Fruit fly (Drosophila melanogaster) whole organism, embryonic: ENCODE results near the gene CG17819.

Experiments used
- Abd-B ChIP-seq: fragments of 200-800 bp; sonication (Bioruptor generic); optimal IDR thresholded peaks from 2 replicates; lab custom pipeline; 2018; ENCODE audit warnings: missing biosample characterization, mild to moderate bottlenecking, missing genetic modification characterization, moderate library complexity
- Bdp1 ChIP-seq: fragments of 200-800 bp; sonication (Bioruptor generic); optimal IDR thresholded peaks from 3 replicates; lab custom pipeline; 2016; ENCODE audit warnings: missing biosample characterization, missing genetic modification characterization
- Blimp-1 ChIP-seq: fragments of 200-800 bp; sonication (Bioruptor generic); optimal IDR thresholded peaks from 3 replicates; lab custom pipeline; 2018; ENCODE audit warnings: missing biosample characterization, missing genetic modification characterization, mild to moderate bottlenecking, moderate library complexity, missing genetic modification reagents
- CG10462 ChIP-seq: fragments of 200-800 bp; sonication (Bioruptor generic); optimal IDR thresholded peaks from 2 replicates; lab custom pipeline; 2016; ENCODE audit warnings: missing biosample characterization, missing genetic modification characterization
- CG11456 ChIP-seq: fragments of 200-800 bp; sonication (Bioruptor generic); IDR thresholded peaks from 3 replicates; pipeline ENCODE4 v1.3.6; 2022; ENCODE audit warnings: missing biosample characterization, missing genetic modification characterization
- CG11560 ChIP-seq: fragments of 200-800 bp; sonication (Bioruptor generic); IDR thresholded peaks from 3 replicates; pipeline ENCODE4 v1.3.6; 2022; ENCODE audit warnings: missing biosample characterization, missing genetic modification characterization
- CG12104 ChIP-seq: fragments of 200-800 bp; sonication (Bioruptor generic); optimal IDR thresholded peaks from 3 replicates; lab custom pipeline; 2016; ENCODE audit warnings: missing biosample characterization, missing genetic modification characterization
- CG12659 ChIP-seq: fragments of 200-800 bp; sonication (Bioruptor generic); optimal IDR thresholded peaks from 3 replicates; lab custom pipeline; 2017; ENCODE audit warnings: mild to moderate bottlenecking, missing biosample characterization, missing genetic modification reagents, missing genetic modification characterization
- CG12769 ChIP-seq: fragments of 200-800 bp; sonication (Bioruptor generic); optimal IDR thresholded peaks from 2 replicates; lab custom pipeline; 2019; ENCODE audit warnings: missing biosample characterization, mild to moderate bottlenecking, missing genetic modification characterization, moderate library complexity
- CG13296 ChIP-seq: fragments of 200-800 bp; sonication (Bioruptor generic); optimal IDR thresholded peaks from 3 replicates; lab custom pipeline; 2018; ENCODE audit warnings: missing biosample characterization, mild to moderate bottlenecking, missing genetic modification characterization
- CG13424 ChIP-seq: fragments of 200-800 bp; sonication (Bioruptor generic); optimal IDR thresholded peaks from 2 replicates; lab custom pipeline; 2019; ENCODE audit warnings: missing biosample characterization, mild to moderate bottlenecking, missing genetic modification characterization, moderate library complexity
- CG15011 ChIP-seq: fragments of 200-800 bp; sonication (Bioruptor generic); optimal IDR thresholded peaks from 3 replicates; lab custom pipeline; 2018; ENCODE audit warnings: missing biosample characterization, mild to moderate bottlenecking, missing genetic modification characterization
- CG17912 ChIP-seq: fragments of 200-800 bp; sonication (Bioruptor generic); optimal IDR thresholded peaks from 2 replicates; lab custom pipeline; 2018; ENCODE audit warnings: missing biosample characterization, mild to moderate bottlenecking, missing genetic modification characterization
- CG4404 ChIP-seq: fragments of 200-800 bp; sonication (Bioruptor generic); IDR thresholded peaks from 2 replicates; pipeline ENCODE4 v1.3.6; 2022; ENCODE audit warnings: missing biosample characterization, missing genetic modification characterization
- CG6654 ChIP-seq: fragments of 200-800 bp; sonication (Bioruptor generic); optimal IDR thresholded peaks from 2 replicates; lab custom pipeline; 2017; ENCODE audit warnings: missing biosample characterization, mild to moderate bottlenecking, missing genetic modification characterization
- CG7372 ChIP-seq: fragments of 200-800 bp; sonication (Bioruptor generic); IDR thresholded peaks from 2 replicates; pipeline ENCODE4 v1.3.6; 2022; ENCODE audit warnings: missing biosample characterization, missing genetic modification characterization
- CG7928 ChIP-seq: fragments of 200-800 bp; sonication (Bioruptor generic); optimal IDR thresholded peaks from 2 replicates; lab custom pipeline; 2017; ENCODE audit warnings: missing biosample characterization, mild to moderate bottlenecking, missing genetic modification characterization
- CG7987 ChIP-seq: fragments of 200-800 bp; sonication (Bioruptor generic); optimal IDR thresholded peaks from 2 replicates; lab custom pipeline; 2018; ENCODE audit warnings: missing biosample characterization, mild to moderate bottlenecking, missing genetic modification characterization, moderate library complexity
- CG8765 ChIP-seq: fragments of 200-800 bp; sonication (Bioruptor generic); IDR thresholded peaks from 2 replicates; pipeline ENCODE4 v1.3.6; 2022; ENCODE audit warnings: missing biosample characterization, missing genetic modification characterization
- CG9727 ChIP-seq: fragments of 200-800 bp; sonication (Bioruptor generic); optimal IDR thresholded peaks from 3 replicates; lab custom pipeline; 2017; ENCODE audit warnings: missing biosample characterization, mild to moderate bottlenecking, missing genetic modification characterization
- CG9817 ChIP-seq: fragments of 200-800 bp; sonication (Bioruptor generic); optimal IDR thresholded peaks from 2 replicates; lab custom pipeline; 2018; ENCODE audit warnings: missing biosample characterization, mild to moderate bottlenecking, missing genetic modification characterization, moderate library complexity
- CTCF ChIP-seq: fragments of 200-800 bp; sonication (Bioruptor generic); optimal IDR thresholded peaks from 2 replicates; lab custom pipeline; 2017; ENCODE audit warnings: missing biosample characterization, mild to moderate bottlenecking, missing genetic modification characterization, moderate library complexity
- Chrac-16 ChIP-seq: fragments of 200-800 bp; sonication (Bioruptor generic); optimal IDR thresholded peaks from 3 replicates; lab custom pipeline; 2016; ENCODE audit warnings: missing biosample characterization, missing genetic modification characterization
- CoRest ChIP-seq: fragments of 200-800 bp; sonication (Bioruptor generic); optimal IDR thresholded peaks from 3 replicates; lab custom pipeline; 2018; ENCODE audit warnings: missing biosample characterization, mild to moderate bottlenecking, missing genetic modification characterization, moderate library complexity
- Deaf1 ChIP-seq: fragments of 200-800 bp; optimal IDR thresholded peaks from 3 replicates; lab custom pipeline; 2019; ENCODE audit warnings: missing biosample characterization, mild to moderate bottlenecking, missing genetic modification characterization, moderate library complexity
- Drgx ChIP-seq: fragments of 200-800 bp; sonication (Bioruptor generic); IDR thresholded peaks from 2 replicates; pipeline ENCODE4 v1.3.6; 2022; ENCODE audit warnings: missing biosample characterization, missing genetic modification characterization
- HHEX ChIP-seq: fragments of 200-800 bp; sonication (Bioruptor generic); optimal IDR thresholded peaks from 3 replicates; lab custom pipeline; 2017; ENCODE audit warnings: missing biosample characterization, mild to moderate bottlenecking, missing genetic modification characterization, missing genetic modification reagents
- Hmx ChIP-seq: fragments of 200-800 bp; sonication (Bioruptor generic); optimal IDR thresholded peaks from 2 replicates; lab custom pipeline; 2016; ENCODE audit warnings: missing biosample characterization, missing genetic modification characterization
- Nf-YB ChIP-seq: fragments of 200-800 bp; sonication (Bioruptor generic); optimal IDR thresholded peaks from 3 replicates; lab custom pipeline; 2019; ENCODE audit warnings: missing biosample characterization, mild to moderate bottlenecking, missing genetic modification characterization, moderate library complexity
- Sry-β ChIP-seq: fragments of 200-800 bp; sonication (Bioruptor generic); optimal IDR thresholded peaks from 2 replicates; lab custom pipeline; 2018; ENCODE audit warnings: missing biosample characterization, mild to moderate bottlenecking, missing genetic modification characterization, moderate library complexity
- Stat92E ChIP-seq, 3 experiments: fragments of >200 bp in 2 of 3; fragments of 200-800 bp in 1 of 3; sonication (Bioruptor generic) in 1 of 3; optimal IDR thresholded peaks; 2 replicates each; lab custom pipeline; 2017 to 2019; ENCODE audit warnings: missing biosample characterization in 3 of 3, missing genetic modification characterization in 3 of 3, mild to moderate bottlenecking in 1 of 3, moderate library complexity in 1 of 3
- abd-A ChIP-seq: fragments of 200-800 bp; sonication (Bioruptor generic); optimal IDR thresholded peaks from 3 replicates; lab custom pipeline; 2019; ENCODE audit warnings: missing biosample characterization, mild to moderate bottlenecking, missing genetic modification characterization, moderate library complexity
- bigmax ChIP-seq: fragments of 200-800 bp; sonication (Bioruptor generic); optimal IDR thresholded peaks from 2 replicates; lab custom pipeline; 2018; ENCODE audit warnings: missing biosample characterization, mild to moderate bottlenecking, missing genetic modification characterization
- bowl ChIP-seq: fragments of 200-800 bp; sonication (Bioruptor generic); IDR thresholded peaks from 2 replicates; pipeline ENCODE4 v1.3.6; 2022; ENCODE audit warnings: missing biosample characterization, missing genetic modification characterization
- cad ChIP-seq: fragments of >200 bp; optimal IDR thresholded peaks from 2 replicates; lab custom pipeline; 2017; ENCODE audit warnings: missing biosample characterization, missing genetic modification characterization
- chinmo ChIP-seq: fragments of 200-800 bp; sonication (Bioruptor generic); IDR thresholded peaks from 4 replicates; pipeline ENCODE4 v1.3.6; 2022; ENCODE audit warnings: missing biosample characterization, missing genetic modification characterization; ENCODE audit not compliant: partially characterized antibody
- chm ChIP-seq: fragments of 200-800 bp; sonication (Bioruptor generic); IDR thresholded peaks from 2 replicates; pipeline ENCODE4 v1.3.6; 2022; ENCODE audit warnings: missing biosample characterization, missing genetic modification characterization
- dm ChIP-seq: fragments of 200-800 bp; sonication (Bioruptor generic); optimal IDR thresholded peaks from 3 replicates; lab custom pipeline; 2016; ENCODE audit warnings: missing biosample characterization, missing genetic modification characterization
- h ChIP-seq: fragments of >200 bp; optimal IDR thresholded peaks from 2 replicates; lab custom pipeline; 2017
- kah ChIP-seq: fragments of 200-800 bp; sonication (Bioruptor generic); optimal IDR thresholded peaks from 2 replicates; lab custom pipeline; 2018; ENCODE audit warnings: missing biosample characterization, mild to moderate bottlenecking, missing genetic modification characterization
- kay ChIP-seq: fragments of 200-800 bp; sonication (Bioruptor generic); optimal IDR thresholded peaks from 2 replicates; lab custom pipeline; 2016; ENCODE audit warnings: missing biosample characterization, missing genetic modification characterization
- klu ChIP-seq: fragments of 200-800 bp; sonication (Bioruptor generic); IDR thresholded peaks from 2 replicates; pipeline ENCODE4 v1.3.6; 2022; ENCODE audit warnings: missing biosample characterization, missing genetic modification characterization
- mam ChIP-seq: fragments of 200-800 bp; sonication (Bioruptor generic); optimal IDR thresholded peaks from 3 replicates; lab custom pipeline; 2016; ENCODE audit warnings: missing biosample characterization, missing genetic modification characterization
- mld ChIP-seq: fragments of 200-800 bp; sonication (Bioruptor generic); IDR thresholded peaks from 3 replicates; pipeline ENCODE4 v1.3.6; 2022; ENCODE audit warnings: missing biosample characterization, missing genetic modification characterization; ENCODE audit not compliant: partially characterized antibody
- nerfin-2 ChIP-seq: fragments of 200-800 bp; sonication (Bioruptor generic); IDR thresholded peaks from 2 replicates; pipeline ENCODE4 v1.3.6; 2022; ENCODE audit warnings: missing biosample characterization, missing genetic modification characterization; ENCODE audit not compliant: partially characterized antibody
- pum ChIP-seq: fragments of 200-800 bp; sonication (Bioruptor generic); optimal IDR thresholded peaks from 2 replicates; lab custom pipeline; 2016; ENCODE audit warnings: missing biosample characterization, missing genetic modification characterization
- shn ChIP-seq: fragments of 200-800 bp; sonication (Bioruptor generic); optimal IDR thresholded peaks from 3 replicates; lab custom pipeline; 2016; ENCODE audit warnings: missing biosample characterization, missing genetic modification characterization
- ssp ChIP-seq: fragments of 200-800 bp; sonication (Bioruptor generic); IDR thresholded peaks from 2 replicates; pipeline ENCODE4 v1.3.6; 2022; ENCODE audit warnings: missing biosample characterization, missing genetic modification characterization
- stc ChIP-seq: fragments of 200-800 bp; sonication (Bioruptor generic); IDR thresholded peaks from 2 replicates; pipeline ENCODE4 v1.3.6; 2022; ENCODE audit warnings: missing biosample characterization, missing genetic modification characterization
- trem ChIP-seq: fragments of 200-800 bp; optimal IDR thresholded peaks from 3 replicates; lab custom pipeline; 2019; ENCODE audit warnings: missing biosample characterization, mild to moderate bottlenecking, missing genetic modification characterization, moderate library complexity
- wek ChIP-seq: fragments of 200-800 bp; sonication (Bioruptor generic); optimal IDR thresholded peaks from 3 replicates; lab custom pipeline; 2018; ENCODE audit warnings: missing biosample characterization, mild to moderate bottlenecking, missing genetic modification characterization, moderate library complexity
- zen ChIP-seq: fragments of 200-800 bp; sonication (Bioruptor generic); optimal IDR thresholded peaks from 3 replicates; lab custom pipeline; 2018; ENCODE audit warnings: missing biosample characterization, mild to moderate bottlenecking, missing genetic modification characterization, moderate library complexity

Gene CG17819

DNA sequence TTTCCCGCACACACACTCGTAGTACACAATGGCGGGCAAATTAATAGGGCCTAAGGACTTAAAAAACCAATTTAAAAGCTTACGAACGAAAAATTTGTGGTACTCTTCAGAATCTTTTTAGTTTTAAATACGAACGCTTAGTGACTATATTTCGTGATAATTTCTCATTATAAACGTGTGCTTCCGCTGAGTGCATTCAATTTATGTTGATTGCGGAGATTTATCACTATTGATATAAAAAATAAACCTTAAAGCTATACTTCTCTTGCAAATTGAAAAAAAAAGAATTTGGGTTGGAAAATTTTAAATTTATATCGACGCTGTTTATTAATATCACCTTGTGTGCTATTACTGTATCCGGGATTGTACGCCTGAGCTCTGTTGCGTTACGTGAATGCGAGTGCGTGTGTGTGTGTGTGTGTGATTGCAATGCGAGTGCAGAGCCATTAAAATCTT is 36.3 kb downstream of the CG17819 start (continued):
- TF ChIP-seq CG12769 (tag; lab: Kevin White, UChicago), result no peak
- TF ChIP-seq dm (GFP tag; lab: Kevin White, UChicago), result no peak
- TF ChIP-seq Drgx (GFP tag; lab: Robert Waterston, UW), result peak; percentile 89
- peak; percentile 29 for TF ChIP-seq Deaf1
- TF ChIP-seq Nf-YB (GFP tag; lab: Kevin White, UChicago), result peak; percentile 58
- peak; percentile 63 for TF ChIP-seq CG15011 (GFP tag; lab: Kevin White, UChicago)
- TF ChIP-seq Blimp-1 (GFP tag; lab: Kevin White, UChicago), result peak; percentile 71
- no peak for TF ChIP-seq mld (GFP tag; lab: Robert Waterston, UW)
- no peak for TF ChIP-seq bigmax (GFP tag; lab: Kevin White, UChicago)
- no peak for TF ChIP-seq CG17912 (GFP tag; lab: Kevin White, UChicago)
- TF ChIP-seq CG8765 (GFP tag; lab: Robert Waterston, UW), result no peak
- TF ChIP-seq chm (GFP tag; lab: Robert Waterston, UW), result no peak
- TF ChIP-seq klu (GFP tag; lab: Robert Waterston, UW), result no peak
- TF ChIP-seq zen, result peak; percentile 82
- TF ChIP-seq HHEX (GFP tag; lab: Kevin White, UChicago), result peak; percentile 69
- no peak for TF ChIP-seq kay (GFP tag; lab: Kevin White, UChicago)
- peak; percentile 44 for TF ChIP-seq CG13296
- peak; percentile 51 for TF ChIP-seq CG6654
- no peak for TF ChIP-seq CG7372 (GFP tag; lab: Robert Waterston, UW)
- TF ChIP-seq cad, result no peak
- TF ChIP-seq CG12104 (GFP tag; lab: Kevin White, UChicago), result peak; percentile 79
- peak; percentile 63 for TF ChIP-seq pum (GFP tag; lab: Kevin White, UChicago)
- TF ChIP-seq CTCF (GFP tag; lab: Kevin White, UChicago), result peak; percentile 37
- TF ChIP-seq CG7928 (GFP tag; lab: Kevin White, UChicago), result no peak
- TF ChIP-seq abd-A (tag; lab: Kevin White, UChicago), result no peak
- no peak for TF ChIP-seq CG11456 (GFP tag; lab: Robert Waterston, UW)
- peak; percentile 14 for TF ChIP-seq Sry-β (GFP tag; lab: Kevin White, UChicago)
- TF ChIP-seq CG4404 (GFP tag; lab: Robert Waterston, UW), result peak; percentile 53
- peak in 1 of 3 experiments; percentile 69 for TF ChIP-seq Stat92E (GFP tag; optimal IDR thresholded peaks at IDR 0.05; lab: Kevin White, UChicago)
- TF ChIP-seq trem (tag; lab: Kevin White, UChicago), result peak; percentile 74
- peak; percentile 54 for TF ChIP-seq Chrac-16
- TF ChIP-seq stc, result no peak
- TF ChIP-seq wek, result no peak
- TF ChIP-seq h (lab: Kevin White, UChicago), result no peak
- peak; percentile 28 for TF ChIP-seq kah
- TF ChIP-seq CG11560, result no peak
- no peak for TF ChIP-seq bowl
- no peak for TF ChIP-seq Bdp1
- peak; percentile 42 for TF ChIP-seq mam (GFP tag; lab: Kevin White, UChicago)
- TF ChIP-seq CoRest (tag; lab: Kevin White, UChicago), result peak; percentile 75
- peak; percentile 35 for TF ChIP-seq Abd-B (GFP tag; lab: Kevin White, UChicago)
- TF ChIP-seq CG9727, result peak; percentile 92
- TF ChIP-seq chinmo (GFP tag; lab: Robert Waterston, UW), result no peak
- peak; percentile 31 for TF ChIP-seq CG9817 (tag; lab: Kevin White, UChicago)
- TF ChIP-seq Hmx, result peak; percentile 36
- peak; percentile 27; the same call in 1 of the 2 replicates for TF ChIP-seq ssp
- TF ChIP-seq CG7987 (GFP tag; lab: Kevin White, UChicago), result no peak
- TF ChIP-seq CG10462 (GFP tag; lab: Kevin White, UChicago), result peak; percentile 8
- TF ChIP-seq CG13424 (tag; lab: Kevin White, UChicago), result peak; percentile 75
- TF ChIP-seq shn (GFP tag; lab: Kevin White, UChicago), result no peak
- no peak for TF ChIP-seq nerfin-2 (GFP tag; lab: Robert Waterston, UW)
- TF ChIP-seq CG12659 (GFP tag; lab: Kevin White, UChicago), result peak; percentile 69
